Fruit fly (Drosophila melanogaster): ENCODE results near the gene CCT2.
A peak's percentile ranks its signal among the peaks of the same experiment; 100 is the strongest.

The CCT2 gene

DNA sequence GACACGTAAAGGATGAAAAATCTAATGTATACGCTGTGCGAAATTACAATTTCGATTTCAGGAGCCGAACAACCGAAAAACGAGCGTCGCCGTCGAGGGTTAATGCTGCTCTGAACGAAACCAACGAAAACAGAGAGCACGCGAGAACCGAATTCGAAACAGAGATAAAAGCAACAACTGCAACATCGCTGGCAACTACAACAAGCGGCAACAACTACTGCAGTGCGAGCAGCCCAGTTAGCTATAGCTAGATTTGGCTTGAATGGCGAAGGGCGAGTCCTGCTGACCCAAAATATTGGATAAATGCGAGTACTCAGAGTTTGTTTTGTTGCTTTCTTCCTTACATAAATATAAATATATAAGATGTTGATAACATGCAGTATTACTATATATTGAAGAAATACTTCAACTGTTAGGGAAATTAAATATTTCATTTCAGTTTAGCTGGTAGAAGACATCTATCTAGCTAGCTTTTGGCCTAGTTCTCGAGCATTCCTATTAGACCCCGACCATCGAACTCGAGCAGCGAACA, 45.7 kb downstream of the CCT2 start, which contains the start of gene fend (continued):
- no peak for TF ChIP-seq CG12744 (GFP tag; optimal IDR thresholded peaks at IDR 0.05)
- no peak for TF ChIP-seq CG12071 (GFP tag; optimal IDR thresholded peaks at IDR 0.05)
- no peak for TF ChIP-seq crp (GFP tag; optimal IDR thresholded peaks at IDR 0.05)
- no peak for TF ChIP-seq sens-2 (GFP tag; IDR thresholded peaks at IDR 0.05)
- TF ChIP-seq CG12769 (tag; optimal IDR thresholded peaks at IDR 0.05) = peak; percentile 31
- TF ChIP-seq CG13424 (tag; optimal IDR thresholded peaks at IDR 0.05) = peak; percentile 61
- TF ChIP-seq Nf-YA (GFP tag; IDR thresholded peaks at IDR 0.05) = no peak
- no peak for TF ChIP-seq Camta (GFP tag; optimal IDR thresholded peaks at IDR 0.05)
- TF ChIP-seq CG10431 (GFP tag; optimal IDR thresholded peaks at IDR 0.05) = no peak
- TF ChIP-seq Fer3 (tag; optimal IDR thresholded peaks at IDR 0.05) = no peak
- TF ChIP-seq cad (GFP tag; optimal IDR thresholded peaks at IDR 0.05) = no peak
- TF ChIP-seq CG14710 (tag; optimal IDR thresholded peaks at IDR 0.05) = peak; percentile 47
- TF ChIP-seq CG12236 (GFP tag; optimal IDR thresholded peaks at IDR 0.05) = no peak
- no peak for TF ChIP-seq gsb (GFP tag; IDR thresholded peaks at IDR 0.05)
- TF ChIP-seq CG12155 (GFP tag; optimal IDR thresholded peaks at IDR 0.05) = no peak
- peak; percentile 35 for TF ChIP-seq nerfin-1 (tag; optimal IDR thresholded peaks at IDR 0.05)
- TF ChIP-seq CG13123 (GFP tag; optimal IDR thresholded peaks at IDR 0.05) = no peak
- no peak for TF ChIP-seq org-1 (GFP tag; optimal IDR thresholded peaks at IDR 0.05)
- no peak for TF ChIP-seq disco-r (GFP tag; optimal IDR thresholded peaks at IDR 0.05)
- no peak for TF ChIP-seq CG16815 (GFP tag; optimal IDR thresholded peaks at IDR 0.05)
- no peak for TF ChIP-seq hb (GFP tag; IDR thresholded peaks at IDR 0.05; ENCODE audit: partially characterized antibody)
- no peak for TF ChIP-seq z (GFP tag; IDR thresholded peaks at IDR 0.05)
- no peak for TF ChIP-seq luna (GFP tag; optimal IDR thresholded peaks at IDR 0.05)
- no peak for TF ChIP-seq H2.0 (GFP tag; IDR thresholded peaks at IDR 0.05)
- peak; percentile 33 for TF ChIP-seq CG17385 (GFP tag; optimal IDR thresholded peaks at IDR 0.05)
- TF ChIP-seq twi (tag; optimal IDR thresholded peaks at IDR 0.05) = peak; percentile 41
- no peak for TF ChIP-seq vnd (GFP tag; IDR thresholded peaks at IDR 0.05; ENCODE audit: partially characterized antibody)
- TF ChIP-seq CG13624 (GFP tag; optimal IDR thresholded peaks at IDR 0.05) = no peak
- peak; percentile 68 for TF ChIP-seq Deaf1 (tag; optimal IDR thresholded peaks at IDR 0.05)
- TF ChIP-seq fd64A (GFP tag; optimal IDR thresholded peaks at IDR 0.05) = no peak
- TF ChIP-seq NC2α (GFP tag; optimal IDR thresholded peaks at IDR 0.05) = no peak
- TF ChIP-seq Hr3 (GFP tag; optimal IDR thresholded peaks at IDR 0.05) = peak; percentile 15
- TF ChIP-seq CG31365 (tag; optimal IDR thresholded peaks at IDR 0.05) = no peak
- no peak for TF ChIP-seq CG11398 (GFP tag; optimal IDR thresholded peaks at IDR 0.05)
- no peak for TF ChIP-seq btn (GFP tag; optimal IDR thresholded peaks at IDR 0.05)
- no peak for TF ChIP-seq sc (optimal IDR thresholded peaks at IDR 0.05)
- no peak for TF ChIP-seq sc (GFP tag; optimal IDR thresholded peaks at IDR 0.05)
- TF ChIP-seq CG9215 (GFP tag; IDR thresholded peaks at IDR 0.05) = no peak
- TF ChIP-seq CG3995 (GFP tag; optimal IDR thresholded peaks at IDR 0.05) = no peak
- no peak for TF ChIP-seq ro (GFP tag; IDR thresholded peaks at IDR 0.05)
- TF ChIP-seq CG15479 (GFP tag; optimal IDR thresholded peaks at IDR 0.05) = peak; percentile 47
- no peak for TF ChIP-seq CG14050 (GFP tag; IDR thresholded peaks at IDR 0.05)
- peak; percentile 60 for TF ChIP-seq CG12391 (tag; optimal IDR thresholded peaks at IDR 0.05)
- no peak for TF ChIP-seq CG5953 (GFP tag; IDR thresholded peaks at IDR 0.05)
- TF ChIP-seq cato (GFP tag; optimal IDR thresholded peaks at IDR 0.05; ENCODE audit: borderline replicate concordance) = no peak
- TF ChIP-seq CG31441 (GFP tag; IDR thresholded peaks at IDR 0.05) = peak; percentile 53
- no peak for TF ChIP-seq CG12104 (GFP tag; optimal IDR thresholded peaks at IDR 0.05)
- TF ChIP-seq CG17912 (GFP tag; optimal IDR thresholded peaks at IDR 0.05) = no peak
- no peak for TF ChIP-seq bigmax (GFP tag; optimal IDR thresholded peaks at IDR 0.05)
- no peak for TF ChIP-seq Hey (tag; optimal IDR thresholded peaks at IDR 0.05)
- no peak for TF ChIP-seq CG8388 (GFP tag; optimal IDR thresholded peaks at IDR 0.05)
- TF ChIP-seq chif (GFP tag; optimal IDR thresholded peaks at IDR 0.05) = no peak
